Fruit fly (Drosophila melanogaster): ENCODE results near the gene CG9592.
A peak's percentile ranks its signal among the peaks of the same experiment; 100 is the strongest.

The CG9592 gene

dm6 chr3L:14549215-14549614, 31.6 kb downstream of the CG9592 start (continued):
- no peak for TF ChIP-seq CG10274 (GFP tag; optimal IDR thresholded peaks at IDR 0.05)
- no peak for TF ChIP-seq CG5245 (GFP tag; optimal IDR thresholded peaks at IDR 0.05)
- TF ChIP-seq CG34422 (GFP tag; IDR thresholded peaks at IDR 0.05): no peak
- TF ChIP-seq gfzf (GFP tag; optimal IDR thresholded peaks at IDR 0.05): no peak
- TF ChIP-seq CG17359 (tag; optimal IDR thresholded peaks at IDR 0.05): peak; percentile 19
- TF ChIP-seq Side (GFP tag; optimal IDR thresholded peaks at IDR 0.05): no peak
- TF ChIP-seq CG3281 (GFP tag; optimal IDR thresholded peaks at IDR 0.05): no peak
- TF ChIP-seq luna (GFP tag; optimal IDR thresholded peaks at IDR 0.05): no peak
- no peak for TF ChIP-seq gt (GFP tag; IDR thresholded peaks at IDR 0.05)
- no peak for TF ChIP-seq croc (GFP tag; conservative IDR thresholded peaks at IDR 0.05)
- peak; percentile 32 for TF ChIP-seq odd (GFP tag; optimal IDR thresholded peaks at IDR 0.05)
- no peak for TF ChIP-seq CG10431 (GFP tag; optimal IDR thresholded peaks at IDR 0.05)
- no peak for TF ChIP-seq HmgZ (tag; optimal IDR thresholded peaks at IDR 0.05)
- 0 out of 3 replicates have a peak, but pooled peaks have one; percentile 16 for TF ChIP-seq CG11695 (GFP tag; IDR thresholded peaks at IDR 0.05)
- no peak for TF ChIP-seq gem (tag; optimal IDR thresholded peaks at IDR 0.05)
- no peak for TF ChIP-seq CG8765 (GFP tag; IDR thresholded peaks at IDR 0.05)
- no peak for TF ChIP-seq dati (GFP tag; IDR thresholded peaks at IDR 0.05)
- TF ChIP-seq CG8924 (tag; optimal IDR thresholded peaks at IDR 0.05): no peak
- no peak for TF ChIP-seq rib (GFP tag; IDR thresholded peaks at IDR 0.05)
- no peak for TF ChIP-seq ewg (GFP tag; optimal IDR thresholded peaks at IDR 0.05)
- TF ChIP-seq CG18619 (GFP tag; optimal IDR thresholded peaks at IDR 0.05): no peak
- TF ChIP-seq pita (GFP tag; optimal IDR thresholded peaks at IDR 0.05): no peak
- TF ChIP-seq danr (GFP tag; IDR thresholded peaks at IDR 0.05): no peak
- peak in 1 of 2 experiments; percentile 38 for TF ChIP-seq dpn (GFP tag; optimal IDR thresholded peaks at IDR 0.05)
- TF ChIP-seq CG2202 (tag; optimal IDR thresholded peaks at IDR 0.05): no peak
- peak; percentile 53 for TF ChIP-seq Hmr (GFP tag; optimal IDR thresholded peaks at IDR 0.05)
- TF ChIP-seq cas (GFP tag; IDR thresholded peaks at IDR 0.05): no peak
- no peak for TF ChIP-seq sc (optimal IDR thresholded peaks at IDR 0.05)
- TF ChIP-seq sc (GFP tag; optimal IDR thresholded peaks at IDR 0.05): no peak
- TF ChIP-seq CG4820 (GFP tag; optimal IDR thresholded peaks at IDR 0.05): no peak
- TF ChIP-seq aop (GFP tag; IDR thresholded peaks at IDR 0.05): no peak
- TF ChIP-seq hb (GFP tag; IDR thresholded peaks at IDR 0.05; ENCODE audit: partially characterized antibody): no peak
- TF ChIP-seq dysf (GFP tag; IDR thresholded peaks at IDR 0.05): no peak
- no peak for TF ChIP-seq knrl (GFP tag; IDR thresholded peaks at IDR 0.05; ENCODE audit: partially characterized antibody)
- TF ChIP-seq Lim3 (GFP tag; IDR thresholded peaks at IDR 0.05): no peak
- TF ChIP-seq ac (GFP tag; optimal IDR thresholded peaks at IDR 0.05): peak; percentile 2
- no peak for TF ChIP-seq Gug (GFP tag; IDR thresholded peaks at IDR 0.05)
- TF ChIP-seq Jarid2 (GFP tag; optimal IDR thresholded peaks at IDR 0.05): no peak
- TF ChIP-seq da (GFP tag; optimal IDR thresholded peaks at IDR 0.05): no peak
- no peak for TF ChIP-seq Hand (GFP tag; optimal IDR thresholded peaks at IDR 0.05)
- no peak for TF ChIP-seq CG8388 (GFP tag; optimal IDR thresholded peaks at IDR 0.05)
- TF ChIP-seq Taf1 (GFP tag; IDR thresholded peaks at IDR 0.05): no peak
- TF ChIP-seq CG3838 (GFP tag; optimal IDR thresholded peaks at IDR 0.05): no peak
- no peak for TF ChIP-seq Dad (GFP tag; optimal IDR thresholded peaks at IDR 0.05)
- TF ChIP-seq Fer3 (tag; optimal IDR thresholded peaks at IDR 0.05): peak; percentile 5
- no peak for TF ChIP-seq CG1792 (GFP tag; optimal IDR thresholded peaks at IDR 0.05)
- TF ChIP-seq Med (GFP tag): peak; percentile 70
- TF ChIP-seq CG6689 (GFP tag; IDR thresholded peaks at IDR 0.05): no peak
- no peak for TF ChIP-seq Dref (GFP tag; IDR thresholded peaks at IDR 0.05)

Measured in whole organism, embryonic.